Worm (Caenorhabditis elegans) whole organism, L2 larva: ENCODE measurements around the gene vab-1.
A peak's percentile ranks its signal among the peaks of the same experiment; 100 is the strongest.

ENCODE experiments used
- C34F6.9 ChIP-seq: fragments of 150-350 bp; optimal IDR thresholded peaks from 2 replicates; lab custom pipeline; 2014; ENCODE audit warnings: missing biosample characterization, missing genetic modification characterization
- F13H6.1 ChIP-seq: sonication (generic microtip); optimal IDR thresholded peaks from 2 replicates; lab custom pipeline; 2016; ENCODE audit warnings: missing genetic modification characterization, missing compliant biosample characterization
- Y55F3AM.14 ChIP-seq: fragments of 200-800 bp; sonication (Bioruptor generic); optimal IDR thresholded peaks from 2 replicates; lab custom pipeline; 2018; ENCODE audit warnings: mild to moderate bottlenecking, missing genetic modification characterization, missing compliant biosample characterization
- ZK546.5 ChIP-seq: sonication (generic microtip); optimal IDR thresholded peaks from 2 replicates; lab custom pipeline; 2017; ENCODE audit warnings: missing biosample characterization, missing genetic modification characterization
- alr-1 ChIP-seq: fragments of 150-350 bp; optimal IDR thresholded peaks from 2 replicates; lab custom pipeline; 2014; ENCODE audit warnings: missing biosample characterization, missing genetic modification characterization
- aly-2 ChIP-seq: fragments of 150-350 bp; optimal IDR thresholded peaks from 2 replicates; lab custom pipeline; 2014; ENCODE audit warnings: missing biosample characterization, missing genetic modification characterization
- blmp-1 ChIP-seq: sonication (generic microtip); optimal IDR thresholded peaks from 2 replicates; lab custom pipeline; 2017; ENCODE audit warnings: missing genetic modification characterization, mild to moderate bottlenecking, missing compliant biosample characterization, antibody characterized with exemption, moderate library complexity; ENCODE audit not compliant: insufficient read depth
- ceh-16 ChIP-seq: fragments of 150-350 bp; optimal IDR thresholded peaks from 2 replicates; lab custom pipeline; 2014; ENCODE audit warnings: missing biosample characterization, missing genetic modification characterization
- ceh-82 ChIP-seq: fragments of 150-350 bp; optimal IDR thresholded peaks from 2 replicates; lab custom pipeline; 2014; ENCODE audit warnings: missing biosample characterization, missing genetic modification characterization
- crh-2 ChIP-seq: sonication (generic microtip); optimal IDR thresholded peaks from 2 replicates; lab custom pipeline; 2017; ENCODE audit warnings: missing biosample characterization, missing genetic modification characterization
- dmd-4 ChIP-seq: sonication (generic microtip); optimal IDR thresholded peaks from 2 replicates; lab custom pipeline; 2017; ENCODE audit warnings: missing biosample characterization, missing genetic modification characterization
- egl-27 ChIP-seq: sonication (generic microtip); optimal IDR thresholded peaks from 3 replicates; lab custom pipeline; 2017; ENCODE audit warnings: missing biosample characterization, missing genetic modification reagents, missing genetic modification characterization
- elt-1 ChIP-seq: fragments of 150-350 bp; optimal IDR thresholded peaks from 2 replicates; lab custom pipeline; 2014; ENCODE audit warnings: missing biosample characterization, missing genetic modification characterization
- fos-1 ChIP-seq: fragments of 150-350 bp; optimal IDR thresholded peaks from 2 replicates; lab custom pipeline; 2014; ENCODE audit warnings: missing biosample characterization, missing genetic modification characterization
- gmeb-1 ChIP-seq: fragments of 150-350 bp; optimal IDR thresholded peaks from 2 replicates; lab custom pipeline; 2014; ENCODE audit warnings: missing biosample characterization, missing genetic modification characterization
- lin-11 ChIP-seq: fragments of 150-350 bp; sonication (generic microtip); optimal IDR thresholded peaks from 2 replicates; lab custom pipeline; 2014; ENCODE audit warnings: missing biosample characterization, missing genetic modification characterization, inconsistent platforms, mixed read lengths
- lin-13 ChIP-seq: fragments of 150-350 bp; optimal IDR thresholded peaks from 2 replicates; lab custom pipeline; 2014; ENCODE audit warnings: missing biosample characterization, missing genetic modification reagents, missing genetic modification characterization
- lsy-2 ChIP-seq, 2 experiments: fragments of 150-350 bp in 1 of 2; sonication (generic microtip) in 1 of 2; optimal IDR thresholded peaks; 2 replicates each; lab custom pipeline; 2014 to 2017; ENCODE audit warnings: missing biosample characterization in 2 of 2, missing genetic modification characterization in 2 of 2
- mab-5 ChIP-seq: fragments of 150-350 bp; optimal IDR thresholded peaks from 2 replicates; lab custom pipeline; 2014; ENCODE audit warnings: missing biosample characterization, missing genetic modification characterization
- mbf-1 ChIP-seq: sonication (generic microtip); optimal IDR thresholded peaks from 2 replicates; lab custom pipeline; 2017; ENCODE audit warnings: missing biosample characterization, missing genetic modification characterization
- mdl-1 ChIP-seq, 2 experiments: fragments of 150-350 bp in 1 of 2; sonication (generic microtip) in 1 of 2; optimal IDR thresholded peaks; 2 replicates each; lab custom pipeline; 2017; ENCODE audit warnings: missing biosample characterization in 2 of 2, missing genetic modification characterization in 2 of 2
- nhr-10 ChIP-seq: sonication (generic microtip); optimal IDR thresholded peaks from 2 replicates; lab custom pipeline; 2017; ENCODE audit warnings: missing biosample characterization, missing genetic modification characterization
- nhr-11 ChIP-seq: fragments of 150-350 bp; optimal IDR thresholded peaks from 2 replicates; lab custom pipeline; 2014; ENCODE audit warnings: missing biosample characterization, missing genetic modification characterization
- nhr-12 ChIP-seq: fragments of 150-350 bp; optimal IDR thresholded peaks from 2 replicates; lab custom pipeline; 2014; ENCODE audit warnings: missing biosample characterization, missing genetic modification characterization
- nhr-129 ChIP-seq: fragments of 150-350 bp; optimal IDR thresholded peaks from 2 replicates; lab custom pipeline; 2014; ENCODE audit warnings: missing biosample characterization, missing genetic modification characterization
- nhr-21 ChIP-seq: fragments of 150-350 bp; optimal IDR thresholded peaks from 2 replicates; lab custom pipeline; 2014; ENCODE audit warnings: missing biosample characterization, missing genetic modification characterization
- nhr-23 ChIP-seq: fragments of 150-350 bp; optimal IDR thresholded peaks from 2 replicates; lab custom pipeline; 2014; ENCODE audit warnings: missing biosample characterization, missing genetic modification reagents, missing genetic modification characterization
- nhr-237 ChIP-seq: fragments of 150-350 bp; optimal IDR thresholded peaks from 2 replicates; lab custom pipeline; 2014; ENCODE audit warnings: missing biosample characterization, missing genetic modification characterization
- nhr-6 ChIP-seq: fragments of 150-350 bp; optimal IDR thresholded peaks from 2 replicates; lab custom pipeline; 2014; ENCODE audit warnings: missing biosample characterization, missing genetic modification characterization
- nhr-77 ChIP-seq: fragments of 150-350 bp; optimal IDR thresholded peaks from 2 replicates; lab custom pipeline; 2014; ENCODE audit warnings: missing biosample characterization, missing genetic modification characterization
- peb-1 ChIP-seq: fragments of 150-350 bp; optimal IDR thresholded peaks from 2 replicates; lab custom pipeline; 2014; ENCODE audit warnings: missing biosample characterization, missing genetic modification characterization
- sem-4 ChIP-seq: fragments of 150-350 bp; optimal IDR thresholded peaks from 2 replicates; lab custom pipeline; 2014; ENCODE audit warnings: missing biosample characterization, missing genetic modification reagents, missing genetic modification characterization
- skn-1 ChIP-seq: sonication (generic microtip); optimal IDR thresholded peaks from 2 replicates; lab custom pipeline; 2017; ENCODE audit warnings: missing biosample characterization, missing genetic modification characterization
- sma-3 ChIP-seq: sonication (generic microtip); optimal IDR thresholded peaks from 2 replicates; lab custom pipeline; 2016; ENCODE audit warnings: missing genetic modification reagents, missing genetic modification characterization, missing compliant biosample characterization
- sma-9 ChIP-seq, 2 experiments: fragments of 150-350 bp in 1 of 2; sonication (generic microtip) in 1 of 2; optimal IDR thresholded peaks; 2 replicates each; lab custom pipeline; 2014 to 2016; ENCODE audit warnings: missing genetic modification characterization in 2 of 2, mild to moderate bottlenecking in 1 of 2, missing biosample characterization in 1 of 2, missing compliant biosample characterization in 1 of 2, missing genetic modification reagents in 1 of 2, moderate library complexity in 1 of 2
- snpc-4 ChIP-seq: fragments of 150-350 bp; optimal IDR thresholded peaks from 2 replicates; lab custom pipeline; 2014; ENCODE audit warnings: missing biosample characterization, missing genetic modification characterization
- unc-55 ChIP-seq: fragments of 150-350 bp; sonication (generic microtip); optimal IDR thresholded peaks from 3 replicates; lab custom pipeline; 2014; ENCODE audit warnings: missing biosample characterization, missing genetic modification reagents, missing genetic modification characterization
- unc-62 ChIP-seq: fragments of 150-350 bp; optimal IDR thresholded peaks from 2 replicates; lab custom pipeline; 2014; ENCODE audit warnings: missing biosample characterization, missing genetic modification reagents, missing genetic modification characterization
- zag-1 ChIP-seq: fragments of 150-350 bp; optimal IDR thresholded peaks from 2 replicates; lab custom pipeline; 2014; ENCODE audit warnings: missing biosample characterization, missing genetic modification characterization
- ztf-1 ChIP-seq: fragments of 200-800 bp; sonication (Bioruptor generic); conservative IDR thresholded peaks from 2 replicates; pipeline ENCODE4 v1.3.6; 2022; ENCODE audit warnings: missing genetic modification characterization, missing compliant biosample characterization
- ztf-11 ChIP-seq: sonication (generic microtip); optimal IDR thresholded peaks from 2 replicates; lab custom pipeline; 2017; ENCODE audit warnings: missing biosample characterization, missing genetic modification characterization
- ztf-4 ChIP-seq: fragments of 150-350 bp; optimal IDR thresholded peaks from 2 replicates; lab custom pipeline; 2014; ENCODE audit warnings: missing biosample characterization, missing genetic modification characterization

vab-1 gene

DNA sequence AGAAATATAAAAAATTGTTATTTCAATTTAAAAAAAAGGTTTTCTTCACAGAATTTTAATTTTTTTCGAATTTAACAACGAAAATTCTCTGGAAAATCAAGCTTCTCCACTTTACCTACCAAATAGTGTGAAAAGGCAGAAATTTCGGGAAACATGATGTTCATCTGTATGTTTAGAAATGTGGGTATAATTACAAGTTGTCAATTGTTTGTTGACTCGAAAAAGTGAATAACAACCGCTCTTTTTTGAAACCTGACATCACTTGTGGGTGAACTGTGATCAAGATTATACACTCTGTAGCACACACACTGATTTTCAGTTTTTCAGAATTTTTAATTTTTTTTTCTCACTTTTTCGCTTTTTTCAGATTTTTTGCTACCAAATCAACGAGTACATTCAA lies 28.0 kb downstream of the vab-1 start:
- TF ChIP-seq crh-2 (tag; lab: Kevin White, UChicago) (no peak), snpc-4 (tag; lab: Kevin White, UChicago) (no peak), lin-11 (tag; lab: Kevin White, UChicago) (no peak), egl-27 (tag; lab: Kevin White, UChicago) (no peak), nhr-237 (tag; lab: Kevin White, UChicago) (no peak), nhr-6 (tag; lab: Kevin White, UChicago) (no peak), ceh-16 (tag; lab: Kevin White, UChicago) (no peak), fos-1 (tag; lab: Kevin White, UChicago) (no peak), nhr-21 (no peak), unc-55 (GFP tag; lab: Kevin White, UChicago) (no peak), dmd-4 (tag; lab: Kevin White, UChicago) (no peak), ztf-11 (no peak), sma-3 (GFP tag; lab: Kevin White, UChicago) (no peak), lsy-2 (tag; optimal IDR thresholded peaks at IDR 0.05; lab: Kevin White, UChicago) (no peak), ztf-4 (no peak), elt-1 (tag; lab: Kevin White, UChicago) (no peak)

- TF ChIP-seq alr-1 (tag; lab: Kevin White, UChicago) = no peak
- peak; percentile 51 for TF ChIP-seq blmp-1 (tag; lab: Kevin White, UChicago)
- TF ChIP-seq, all 48 proteins: peak for 1
These were observed 28.5 kb downstream of the vab-1 start for ce11 chrII:4600276-4600675.

ce11 chrII:4600818-4601217 lies 29.0 kb downstream of the vab-1 start:
- TF ChIP-seq sma-3 (GFP tag; lab: Kevin White, UChicago) = no peak
- TF ChIP-seq ztf-11 = no peak
- no peak for TF ChIP-seq peb-1 (tag; lab: Kevin White, UChicago)
- no peak for TF ChIP-seq lin-11 (tag; lab: Kevin White, UChicago)
- TF ChIP-seq mdl-1 (tag; optimal IDR thresholded peaks at IDR 0.05; lab: Kevin White, UChicago) = no peak
- no peak for TF ChIP-seq gmeb-1 (tag; lab: Kevin White, UChicago)
- no peak for TF ChIP-seq nhr-77 (tag; lab: Kevin White, UChicago)
- no peak for TF ChIP-seq mab-5
- no peak for TF ChIP-seq sem-4 (tag; lab: Kevin White, UChicago)
- no peak for TF ChIP-seq zag-1
- TF ChIP-seq sma-9 (GFP tag; optimal IDR thresholded peaks at IDR 0.05; lab: Kevin White, UChicago) = no peak
- no peak for TF ChIP-seq sma-9 (tag; optimal IDR thresholded peaks at IDR 0.05; lab: Kevin White, UChicago)
- no peak for TF ChIP-seq Y55F3AM.14 (GFP tag; lab: Kevin White, UChicago)
- no peak for TF ChIP-seq lin-13 (GFP tag; lab: Kevin White, UChicago)
- TF ChIP-seq nhr-11 (tag; lab: Kevin White, UChicago) = no peak
- no peak for TF ChIP-seq fos-1 (tag; lab: Kevin White, UChicago)
- no peak for TF ChIP-seq mbf-1 (tag; lab: Kevin White, UChicago)

- TF ChIP-seq mdl-1 (tag; optimal IDR thresholded peaks at IDR 0.05; lab: Kevin White, UChicago) (no peak), zag-1 (no peak), sem-4 (tag; lab: Kevin White, UChicago) (no peak), mab-5 (no peak), gmeb-1 (tag; lab: Kevin White, UChicago) (no peak), ztf-4 (no peak), peb-1 (tag; lab: Kevin White, UChicago) (no peak)
These were observed 29.5 kb downstream of the vab-1 start, which contains the start of gene ipla-1 for ce11 chrII:4601256-4601655. ipla-1 (minus strand) TSS chrII:4601356.

ce11 chrII:4602533-4602932 lies 30.7 kb downstream of the vab-1 start, which contains the start of gene coa-3:
coa-3 (minus strand) TSS chrII:4602633.
- TF ChIP-seq peb-1 (tag; lab: Kevin White, UChicago) = no peak
- no peak for TF ChIP-seq lin-11 (tag; lab: Kevin White, UChicago)

DNA sequence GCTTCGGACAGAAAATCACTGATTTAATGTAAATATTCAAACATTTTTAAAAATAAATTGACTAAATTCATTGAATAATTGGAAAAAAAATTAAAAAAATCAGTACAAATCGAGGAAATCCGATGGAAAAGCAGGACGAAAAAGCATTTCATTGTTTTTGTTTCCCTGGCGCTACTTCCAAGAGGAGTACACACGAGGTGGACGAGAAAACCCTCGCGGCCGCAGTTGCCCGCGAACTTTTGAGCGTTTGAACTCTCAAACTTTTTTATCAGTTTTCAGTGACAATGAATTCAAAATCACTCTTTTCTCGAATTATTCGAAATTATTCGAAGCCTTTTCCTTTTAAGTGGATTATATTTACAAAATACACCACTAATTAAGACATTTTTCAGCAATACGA lies 31.2 kb downstream of the vab-1 start, which contains the start of gene F35D11.4:
F35D11.4 (plus strand) TSS at position 393 of the 400 bp plus-strand sequence.
- TF ChIP-seq nhr-237 (tag; lab: Kevin White, UChicago) (no peak), zag-1 (no peak), elt-1 (tag; lab: Kevin White, UChicago) (no peak), aly-2 (tag; lab: Kevin White, UChicago) (no peak), Y55F3AM.14 (GFP tag; lab: Kevin White, UChicago) (no peak), nhr-23 (no peak), nhr-10 (no peak), ztf-1 (no peak), unc-62 (no peak), skn-1 (no peak), gmeb-1 (tag; lab: Kevin White, UChicago) (peak; percentile 88), unc-55 (GFP tag; lab: Kevin White, UChicago) (peak; percentile 80), ceh-82 (no peak), C34F6.9 (peak; percentile 72), nhr-77 (tag; lab: Kevin White, UChicago) (no peak), nhr-12 (tag; lab: Kevin White, UChicago) (no peak), ZK546.5 (tag; lab: Kevin White, UChicago) (no peak), sma-9 (GFP tag; optimal IDR thresholded peaks at IDR 0.05; lab: Kevin White, UChicago) (peak; percentile 78), sma-9 (tag; optimal IDR thresholded peaks at IDR 0.05; lab: Kevin White, UChicago) (no peak), nhr-129 (tag; lab: Kevin White, UChicago) (peak; percentile 49), F13H6.1 (tag; lab: Kevin White, UChicago) (peak; percentile 76)
